Fruit fly (Drosophila melanogaster) whole organism, pupa: ENCODE data around the gene mRpL22.

Experiments used
- CG10348 ChIP-seq: fragments of 200-800 bp; sonication (Bioruptor generic); IDR thresholded peaks from 2 replicates; pipeline ENCODE4 v1.3.6; 2022; ENCODE audit warnings: missing biosample characterization, missing genetic modification characterization
- CG12605 ChIP-seq: fragments of 200-800 bp; sonication (Bioruptor generic); IDR thresholded peaks from 2 replicates; pipeline ENCODE4 v1.3.6; 2022; ENCODE audit warnings: missing biosample characterization, missing genetic modification characterization
- CG13204 ChIP-seq: fragments of 200-800 bp; sonication (Bioruptor generic); optimal IDR thresholded peaks from 2 replicates; lab custom pipeline; 2018; ENCODE audit warnings: missing biosample characterization, mild to moderate bottlenecking, missing genetic modification characterization, moderate library complexity
- CG14655 ChIP-seq: fragments of 200-800 bp; sonication (Bioruptor generic); optimal IDR thresholded peaks from 3 replicates; lab custom pipeline; 2017; ENCODE audit warnings: mild to moderate bottlenecking, missing biosample characterization, missing genetic modification reagents, missing genetic modification characterization
- CG15710 ChIP-seq: fragments of 200-800 bp; sonication (Bioruptor generic); optimal IDR thresholded peaks from 2 replicates; lab custom pipeline; 2018; ENCODE audit warnings: missing biosample characterization, mild to moderate bottlenecking, missing genetic modification characterization, moderate library complexity
- CG17806 ChIP-seq: fragments of 200-800 bp; sonication (Bioruptor generic); optimal IDR thresholded peaks from 2 replicates; lab custom pipeline; 2018; ENCODE audit warnings: missing biosample characterization, mild to moderate bottlenecking, missing genetic modification characterization, moderate library complexity
- CG32121 ChIP-seq: fragments of 200-800 bp; sonication (Bioruptor generic); IDR thresholded peaks from 2 replicates; pipeline ENCODE4 v1.3.6; 2022; ENCODE audit warnings: missing biosample characterization, missing genetic modification characterization
- CG34367 ChIP-seq: fragments of 200-800 bp; sonication (Bioruptor generic); optimal IDR thresholded peaks from 2 replicates; lab custom pipeline; 2018; ENCODE audit warnings: missing biosample characterization, mild to moderate bottlenecking, missing genetic modification characterization
- CG4496 ChIP-seq: fragments of 200-800 bp; sonication (Bioruptor generic); IDR thresholded peaks from 3 replicates; pipeline ENCODE4 v1.3.6; 2022; ENCODE audit warnings: missing biosample characterization, missing genetic modification characterization
- CG8159 ChIP-seq: fragments of 200-800 bp; sonication (Bioruptor generic); optimal IDR thresholded peaks from 3 replicates; lab custom pipeline; 2018; ENCODE audit warnings: missing biosample characterization, mild to moderate bottlenecking, missing genetic modification characterization, moderate library complexity
- CG8301 ChIP-seq: fragments of 200-800 bp; sonication (Bioruptor generic); optimal IDR thresholded peaks from 2 replicates; lab custom pipeline; 2018; ENCODE audit warnings: missing biosample characterization, mild to moderate bottlenecking, missing genetic modification characterization
- CG9948 ChIP-seq: fragments of 200-800 bp; sonication (Bioruptor generic); optimal IDR thresholded peaks from 2 replicates; lab custom pipeline; 2018; ENCODE audit warnings: missing biosample characterization, mild to moderate bottlenecking, missing genetic modification characterization, moderate library complexity
- D1 ChIP-seq: fragments of 200-800 bp; sonication (Bioruptor generic); optimal IDR thresholded peaks from 2 replicates; lab custom pipeline; 2018; ENCODE audit warnings: missing biosample characterization, mild to moderate bottlenecking, missing genetic modification characterization, moderate library complexity
- EcR ChIP-seq: fragments of 200-800 bp; sonication (Bioruptor generic); optimal IDR thresholded peaks from 3 replicates; lab custom pipeline; 2019; ENCODE audit warnings: missing biosample characterization, missing genetic modification characterization, mild to moderate bottlenecking, moderate library complexity, missing genetic modification reagents
- Ets98B ChIP-seq: fragments of 200-800 bp; sonication (Bioruptor generic); IDR thresholded peaks from 2 replicates; pipeline ENCODE4 v1.3.6; 2022; ENCODE audit warnings: missing biosample characterization, missing genetic modification characterization
- Pif1A ChIP-seq: fragments of 200-800 bp; sonication (Bioruptor generic); optimal IDR thresholded peaks from 3 replicates; lab custom pipeline; 2016; ENCODE audit warnings: missing biosample characterization, missing genetic modification characterization
- Pif1B ChIP-seq: fragments of 200-800 bp; sonication (Bioruptor generic); optimal IDR thresholded peaks from 3 replicates; lab custom pipeline; 2016; ENCODE audit warnings: missing biosample characterization, missing genetic modification characterization
- Snoo ChIP-seq: fragments of 200-800 bp; sonication (Bioruptor generic); optimal IDR thresholded peaks from 3 replicates; lab custom pipeline; 2017; ENCODE audit warnings: missing biosample characterization, mild to moderate bottlenecking, missing genetic modification characterization, inconsistent platforms
- fd96Ca ChIP-seq: fragments of 200-800 bp; sonication (Bioruptor generic); IDR thresholded peaks from 3 replicates; pipeline ENCODE4 v1.3.6; 2022; ENCODE audit warnings: missing biosample characterization, missing genetic modification characterization
- gl ChIP-seq: fragments of 200-800 bp; sonication (Bioruptor generic); optimal IDR thresholded peaks from 2 replicates; lab custom pipeline; 2018; ENCODE audit warnings: missing biosample characterization, mild to moderate bottlenecking, missing genetic modification characterization
- rn ChIP-seq: fragments of 200-800 bp; sonication (Bioruptor generic); IDR thresholded peaks from 2 replicates; pipeline ENCODE4 v1.3.6; 2022; ENCODE audit warnings: missing biosample characterization, missing genetic modification characterization

Gene mRpL22

dm6 chrX:16809093-16809492, 25.4 kb downstream of the mRpL22 start:
- TF ChIP-seq gl (tag; lab: Kevin White, UChicago) (no peak), Pif1A (GFP tag; lab: Kevin White, UChicago) (no peak), fd96Ca (GFP tag; lab: Robert Waterston, UW) (no peak), CG17806 (tag; lab: Kevin White, UChicago) (no peak), CG14655 (GFP tag; lab: Kevin White, UChicago) (no peak), CG15710 (tag; lab: Kevin White, UChicago) (no peak), CG8301 (tag; lab: Kevin White, UChicago) (no peak), Pif1B (GFP tag; lab: Kevin White, UChicago) (no peak), CG12605 (GFP tag; lab: Robert Waterston, UW) (no peak), CG10348 (no peak), CG9948 (tag; lab: Kevin White, UChicago) (no peak), Snoo (tag; lab: Kevin White, UChicago) (no peak), rn (no peak)

DNA sequence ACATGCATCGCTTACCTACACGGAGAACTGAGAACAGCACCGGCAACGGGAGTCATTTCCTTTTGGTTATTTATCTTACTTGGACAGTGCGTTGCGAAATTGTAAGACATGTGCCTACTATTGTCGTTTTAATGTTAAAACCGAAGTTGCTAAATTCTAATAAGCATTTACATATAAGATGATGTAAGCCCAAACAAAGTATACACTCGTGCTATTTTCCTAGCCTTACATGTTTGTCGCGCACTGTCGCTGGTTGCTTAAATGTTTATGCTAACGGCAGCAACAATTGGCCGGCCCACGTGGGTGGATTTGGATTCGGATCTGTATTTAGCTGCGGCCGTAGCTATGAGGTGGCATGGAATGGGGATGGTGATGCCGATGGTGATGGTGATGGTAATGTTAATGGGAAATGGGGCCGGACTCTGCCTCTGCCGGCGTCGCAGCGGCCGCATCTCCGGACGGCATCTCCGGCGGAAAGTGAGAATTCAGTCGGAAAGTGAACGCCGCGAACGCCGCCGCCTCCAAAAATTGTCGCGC, 27.5 kb downstream of the mRpL22 start, which contains the start of gene CG4829:
CG4829 (plus strand) TSS at position 487 of the 537 bp plus-strand sequence.
- no peak for TF ChIP-seq gl (tag; lab: Kevin White, UChicago)
- TF ChIP-seq fd96Ca (GFP tag; lab: Robert Waterston, UW) = peak; percentile 73
- no peak for TF ChIP-seq rn
- TF ChIP-seq CG14655 (GFP tag; lab: Kevin White, UChicago) = no peak
- TF ChIP-seq CG9948 (tag; lab: Kevin White, UChicago) = peak; percentile 38
- no peak for TF ChIP-seq CG34367 (tag; lab: Kevin White, UChicago)
- TF ChIP-seq D1 = no peak
- TF ChIP-seq CG8159 (tag; lab: Kevin White, UChicago) = peak; percentile 50
- TF ChIP-seq Pif1B (GFP tag; lab: Kevin White, UChicago) = no peak
- TF ChIP-seq CG13204 = no peak
- peak; percentile 49 for TF ChIP-seq CG8301 (tag; lab: Kevin White, UChicago)
- TF ChIP-seq EcR (GFP tag; lab: Kevin White, UChicago) = no peak
- TF ChIP-seq CG15710 (tag; lab: Kevin White, UChicago) = peak; percentile 47
- TF ChIP-seq CG10348 = no peak
- TF ChIP-seq Snoo (tag; lab: Kevin White, UChicago) = peak; percentile 10
- no peak for TF ChIP-seq Pif1A (GFP tag; lab: Kevin White, UChicago)
- peak; percentile 74; the same call in 2 of the 3 replicates for TF ChIP-seq CG4496 (GFP tag; lab: Robert Waterston, UW)
- peak; percentile 57; the same call in 1 of the 2 replicates for TF ChIP-seq CG12605 (GFP tag; lab: Robert Waterston, UW)
- peak; percentile 39 for TF ChIP-seq CG17806 (tag; lab: Kevin White, UChicago)
- TF ChIP-seq Ets98B (GFP tag; lab: Robert Waterston, UW) = peak; percentile 73
- peak; percentile 58 for TF ChIP-seq CG32121 (GFP tag; lab: Robert Waterston, UW)

dm6 chrX:16813226-16813625, 29.5 kb downstream of the mRpL22 start:
- TF ChIP-seq rn (no peak), D1 (peak; percentile 18)

- TF ChIP-seq Ets98B (GFP tag; lab: Robert Waterston, UW) (0 out of 2 replicates have a peak, but pooled peaks have one; percentile 14), EcR (GFP tag; lab: Kevin White, UChicago) (no peak), CG4496 (GFP tag; lab: Robert Waterston, UW) (no peak), CG32121 (GFP tag; lab: Robert Waterston, UW) (peak; percentile 12; the same call in 1 of the 2 replicates), CG13204 (no peak), CG8159 (tag; lab: Kevin White, UChicago) (peak; percentile 28), CG14655 (GFP tag; lab: Kevin White, UChicago) (peak; percentile 11), CG17806 (tag; lab: Kevin White, UChicago) (peak; percentile 11), CG8301 (tag; lab: Kevin White, UChicago) (peak; percentile 5)
These were observed 30.6 kb downstream of the mRpL22 start for dm6 chrX:16814351-16814750.

- TF ChIP-seq EcR (GFP tag; lab: Kevin White, UChicago) = no peak
- TF ChIP-seq CG10348 = no peak
- peak; percentile 28 for TF ChIP-seq CG8301 (tag; lab: Kevin White, UChicago)
- TF ChIP-seq D1 = no peak
- TF ChIP-seq CG9948 (tag; lab: Kevin White, UChicago) = no peak
- peak; percentile 25 for TF ChIP-seq Snoo (tag; lab: Kevin White, UChicago)
- TF ChIP-seq rn = no peak
- peak; percentile 19 for TF ChIP-seq CG17806 (tag; lab: Kevin White, UChicago)
- peak; percentile 47; the same call in 2 of the 3 replicates for TF ChIP-seq CG4496 (GFP tag; lab: Robert Waterston, UW)
- TF ChIP-seq CG14655 (GFP tag; lab: Kevin White, UChicago) = peak; percentile 62
- TF ChIP-seq CG32121 (GFP tag; lab: Robert Waterston, UW) = peak; percentile 64; the same call in 1 of the 2 replicates
- TF ChIP-seq CG12605 (GFP tag; lab: Robert Waterston, UW) = peak; percentile 45; the same call in 1 of the 2 replicates
- peak; percentile 34 for TF ChIP-seq Ets98B (GFP tag; lab: Robert Waterston, UW)
- peak; percentile 2 for TF ChIP-seq CG13204
- TF ChIP-seq CG15710 (tag; lab: Kevin White, UChicago) = peak; percentile 18
- TF ChIP-seq Pif1A (GFP tag; lab: Kevin White, UChicago) = no peak
- TF ChIP-seq gl (tag; lab: Kevin White, UChicago) = no peak
- TF ChIP-seq fd96Ca (GFP tag; lab: Robert Waterston, UW) = no peak
- TF ChIP-seq CG8159 (tag; lab: Kevin White, UChicago) = peak; percentile 59
- TF ChIP-seq Pif1B (GFP tag; lab: Kevin White, UChicago) = peak; percentile 11
- TF ChIP-seq CG34367 (tag; lab: Kevin White, UChicago) = no peak
- TF ChIP-seq, all 21 proteins: peak for 12
These were observed 31.4 kb downstream of the mRpL22 start for dm6 chrX:16815168-16815567.
